Worm (Caenorhabditis elegans): ENCODE measurements around the gene C27F2.7.

DNA sequence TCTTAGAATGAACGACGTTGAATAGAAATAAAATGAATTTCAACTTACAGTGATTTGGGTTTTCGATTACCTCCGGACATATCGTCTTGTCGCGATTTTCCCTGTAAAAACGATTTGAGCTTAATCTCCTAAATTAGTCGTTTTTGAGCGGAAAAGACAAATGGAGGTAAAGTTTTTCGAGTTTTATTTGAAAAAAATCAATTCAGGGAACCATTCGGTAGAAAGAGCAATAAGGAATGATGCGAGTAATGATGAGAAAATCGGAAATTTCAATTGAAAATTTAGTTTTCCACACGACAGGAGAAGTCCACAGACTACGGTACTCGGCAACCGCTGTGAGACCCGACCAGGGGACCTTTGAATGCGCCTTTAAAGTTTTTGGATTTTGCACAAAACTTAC lies 17.9 kb upstream of the C27F2.7 start, which contains the start of gene R144.10:
- TF ChIP-seq jun-1 (tag; optimal IDR thresholded peaks at IDR 0.05) (no peak), F49E8.2 (tag; optimal IDR thresholded peaks at IDR 0.05; ENCODE audit: borderline replicate concordance) (no peak), nhr-25 (tag; optimal IDR thresholded peaks at IDR 0.05; ENCODE audit: borderline replicate concordance, insufficient read depth) (no peak), vab-7 (GFP tag; IDR thresholded peaks at IDR 0.05) (no peak)

All from whole organism, L4 larva.